Worm (Caenorhabditis elegans) whole organism, late embryonic: ENCODE data around the gene iff-2.
A peak's percentile ranks its signal among the peaks of the same experiment; 100 is the strongest.

ENCODE experiments used
- C08G9.2 ChIP-seq: sonication (generic microtip); optimal IDR thresholded peaks from 2 replicates; lab custom pipeline; 2016; ENCODE audit warnings: mild to moderate bottlenecking, missing genetic modification characterization, moderate library complexity, missing compliant biosample characterization
- C38D4.7 ChIP-seq: fragments of 200-800 bp; sonication (Bioruptor generic); optimal IDR thresholded peaks from 2 replicates; lab custom pipeline; 2018; ENCODE audit warnings: mild to moderate bottlenecking, missing genetic modification characterization, moderate library complexity, missing compliant biosample characterization
- F13H6.1 ChIP-seq: sonication (generic microtip); optimal IDR thresholded peaks from 2 replicates; lab custom pipeline; 2016; ENCODE audit warnings: missing genetic modification characterization, missing compliant biosample characterization
- K09A11.1 ChIP-seq: sonication (generic microtip); optimal IDR thresholded peaks from 2 replicates; lab custom pipeline; 2017; ENCODE audit warnings: antibody characterized with exemption, mild to moderate bottlenecking, missing genetic modification characterization, missing compliant biosample characterization; ENCODE audit not compliant: insufficient read depth
- T23F11.4 ChIP-seq: fragments of 200-800 bp; sonication (Bioruptor generic); optimal IDR thresholded peaks from 2 replicates; lab custom pipeline; 2018; ENCODE audit warnings: mild to moderate bottlenecking, missing genetic modification characterization, missing compliant biosample characterization
- ahr-1 ChIP-seq: sonication (generic microtip); optimal IDR thresholded peaks from 2 replicates; lab custom pipeline; 2016; ENCODE audit warnings: missing genetic modification characterization, missing compliant biosample characterization
- ceh-14 ChIP-seq: sonication (generic microtip); optimal IDR thresholded peaks from 2 replicates; lab custom pipeline; 2016; ENCODE audit warnings: missing genotype, missing genetic modification characterization, missing compliant biosample characterization
- ceh-18 ChIP-seq: sonication (generic microtip); optimal IDR thresholded peaks from 2 replicates; lab custom pipeline; 2016; ENCODE audit warnings: missing genetic modification characterization, missing compliant biosample characterization
- ceh-19 ChIP-seq: fragments of 200-800 bp; sonication (Bioruptor generic); optimal IDR thresholded peaks from 2 replicates; lab custom pipeline; 2018; ENCODE audit warnings: mild to moderate bottlenecking, missing genetic modification characterization, missing compliant biosample characterization
- ceh-2 ChIP-seq: sonication (generic microtip); optimal IDR thresholded peaks from 2 replicates; lab custom pipeline; 2016; ENCODE audit warnings: missing genotype, missing genetic modification characterization, missing compliant biosample characterization
- ceh-22 ChIP-seq: sonication (generic microtip); optimal IDR thresholded peaks from 2 replicates; lab custom pipeline; 2017; ENCODE audit warnings: missing biosample characterization, missing genetic modification characterization
- ceh-30 ChIP-seq: fragments of 150-350 bp; optimal IDR thresholded peaks from 2 replicates; lab custom pipeline; 2014; ENCODE audit warnings: missing biosample characterization, missing genetic modification characterization
- ceh-31 ChIP-seq: sonication (generic microtip); optimal IDR thresholded peaks from 2 replicates; lab custom pipeline; 2016; ENCODE audit warnings: missing genetic modification characterization, missing compliant biosample characterization
- ceh-45 ChIP-seq: fragments of 200-800 bp; sonication (Bioruptor generic); IDR thresholded peaks from 2 replicates; pipeline ENCODE4 v1.3.6; 2022; ENCODE audit warnings: missing genetic modification reagents, missing genetic modification characterization, missing compliant biosample characterization
- ceh-6 ChIP-seq: fragments of 200-800 bp; sonication (Bioruptor generic); optimal IDR thresholded peaks from 2 replicates; lab custom pipeline; 2018; ENCODE audit warnings: mild to moderate bottlenecking, missing genetic modification characterization, missing compliant biosample characterization
- ceh-9 ChIP-seq: sonication (generic microtip); optimal IDR thresholded peaks from 2 replicates; lab custom pipeline; 2016; ENCODE audit warnings: mild to moderate bottlenecking, missing genetic modification characterization, inconsistent platforms, missing compliant biosample characterization
- che-1 ChIP-seq: sonication (generic microtip); optimal IDR thresholded peaks from 2 replicates; lab custom pipeline; 2016; ENCODE audit warnings: mild to moderate bottlenecking, missing genetic modification characterization, missing compliant biosample characterization
- dmd-4 ChIP-seq: sonication (generic microtip); optimal IDR thresholded peaks from 2 replicates; lab custom pipeline; 2016; ENCODE audit warnings: borderline replicate concordance, missing genetic modification characterization, missing compliant biosample characterization
- dve-1 ChIP-seq: sonication (generic microtip); optimal IDR thresholded peaks from 2 replicates; lab custom pipeline; 2017; ENCODE audit warnings: antibody characterized with exemption, mild to moderate bottlenecking, missing genetic modification characterization, missing compliant biosample characterization
- eyg-1 ChIP-seq: sonication (generic microtip); optimal IDR thresholded peaks from 2 replicates; lab custom pipeline; 2016; ENCODE audit warnings: missing genotype, missing genetic modification characterization, missing compliant biosample characterization
- fax-1 ChIP-seq: sonication (generic microtip); optimal IDR thresholded peaks from 2 replicates; lab custom pipeline; 2016; ENCODE audit warnings: missing genotype, missing genetic modification characterization, missing compliant biosample characterization
- fkh-10 ChIP-seq: fragments of 150-350 bp; optimal IDR thresholded peaks from 2 replicates; lab custom pipeline; 2014; ENCODE audit warnings: missing biosample characterization, missing genetic modification reagents, missing genetic modification characterization
- fkh-6 ChIP-seq: sonication (generic microtip); optimal IDR thresholded peaks from 2 replicates; lab custom pipeline; 2016; ENCODE audit warnings: missing genetic modification characterization, missing compliant biosample characterization
- hlh-8 ChIP-seq: sonication (generic microtip); optimal IDR thresholded peaks from 2 replicates; lab custom pipeline; 2016; ENCODE audit warnings: missing genotype, missing genetic modification characterization, missing compliant biosample characterization
- madf-2 ChIP-seq: sonication (generic microtip); optimal IDR thresholded peaks from 2 replicates; lab custom pipeline; 2017; ENCODE audit warnings: missing genetic modification characterization, missing compliant biosample characterization
- mec-3 ChIP-seq: sonication (generic microtip); optimal IDR thresholded peaks from 2 replicates; lab custom pipeline; 2016; ENCODE audit warnings: borderline replicate concordance, missing genetic modification characterization, missing compliant biosample characterization
- nfya-1 ChIP-seq: sonication (generic microtip); optimal IDR thresholded peaks from 2 replicates; lab custom pipeline; 2017; ENCODE audit warnings: missing genetic modification characterization, mild to moderate bottlenecking, missing compliant biosample characterization, antibody characterized with exemption, moderate library complexity
- nhr-11 ChIP-seq: fragments of 150-350 bp; optimal IDR thresholded peaks from 2 replicates; lab custom pipeline; 2014; ENCODE audit warnings: missing biosample characterization, missing genetic modification characterization
- npax-4 ChIP-seq: sonication (generic microtip); optimal IDR thresholded peaks from 2 replicates; lab custom pipeline; 2016; ENCODE audit warnings: missing genetic modification characterization, missing compliant biosample characterization
- pat-9 ChIP-seq: fragments of 200-800 bp; sonication (Bioruptor generic); optimal IDR thresholded peaks from 2 replicates; lab custom pipeline; 2018; ENCODE audit warnings: mild to moderate bottlenecking, missing genetic modification characterization, moderate library complexity, missing compliant biosample characterization
- pha-4 ChIP-seq: fragments of 150-350 bp; optimal IDR thresholded peaks from 2 replicates; lab custom pipeline; 2018; ENCODE audit warnings: missing biosample characterization, missing genetic modification reagents, missing genetic modification characterization
- pqm-1 ChIP-seq: sonication (generic microtip); optimal IDR thresholded peaks from 2 replicates; lab custom pipeline; 2016; ENCODE audit warnings: missing genetic modification characterization, missing compliant biosample characterization
- ref-2 ChIP-seq: sonication (generic microtip); optimal IDR thresholded peaks from 2 replicates; lab custom pipeline; 2016; ENCODE audit warnings: missing genetic modification characterization, missing compliant biosample characterization
- sox-4 ChIP-seq: sonication (generic microtip); optimal IDR thresholded peaks from 2 replicates; lab custom pipeline; 2017; ENCODE audit warnings: mild to moderate bottlenecking, missing genetic modification characterization, inconsistent platforms, missing compliant biosample characterization
- tbx-7 ChIP-seq: sonication (generic microtip); optimal IDR thresholded peaks from 2 replicates; lab custom pipeline; 2016; ENCODE audit warnings: missing genotype, missing genetic modification characterization, missing compliant biosample characterization
- ttx-3 ChIP-seq: sonication (generic microtip); optimal IDR thresholded peaks from 2 replicates; lab custom pipeline; 2016; ENCODE audit warnings: missing genetic modification reagents, missing genetic modification characterization, missing compliant biosample characterization
- unc-3 ChIP-seq, 2 experiments: fragments of 200-800 bp in 1 of 2; sonication (Bioruptor generic) in 1 of 2; sonication (generic microtip) in 1 of 2; conservative IDR thresholded peaks in 1 of 2; optimal IDR thresholded peaks in 1 of 2; 2 replicates each; pipeline versions ENCODE4 v1.3.6 to Lab custom; 2016 to 2022; ENCODE audit warnings: missing compliant biosample characterization in 2 of 2, missing genetic modification characterization in 2 of 2, missing genetic modification reagents in 1 of 2
- unc-42 ChIP-seq: sonication (generic microtip); optimal IDR thresholded peaks from 2 replicates; lab custom pipeline; 2016; ENCODE audit warnings: missing genotype, missing genetic modification characterization, missing compliant biosample characterization
- unc-86 ChIP-seq: sonication (generic microtip); optimal IDR thresholded peaks from 2 replicates; lab custom pipeline; 2016; ENCODE audit warnings: missing genetic modification characterization, missing compliant biosample characterization
- zip-5 ChIP-seq: sonication (generic microtip); optimal IDR thresholded peaks from 2 replicates; lab custom pipeline; 2016; ENCODE audit warnings: missing genetic modification characterization, missing compliant biosample characterization

The iff-2 gene

DNA sequence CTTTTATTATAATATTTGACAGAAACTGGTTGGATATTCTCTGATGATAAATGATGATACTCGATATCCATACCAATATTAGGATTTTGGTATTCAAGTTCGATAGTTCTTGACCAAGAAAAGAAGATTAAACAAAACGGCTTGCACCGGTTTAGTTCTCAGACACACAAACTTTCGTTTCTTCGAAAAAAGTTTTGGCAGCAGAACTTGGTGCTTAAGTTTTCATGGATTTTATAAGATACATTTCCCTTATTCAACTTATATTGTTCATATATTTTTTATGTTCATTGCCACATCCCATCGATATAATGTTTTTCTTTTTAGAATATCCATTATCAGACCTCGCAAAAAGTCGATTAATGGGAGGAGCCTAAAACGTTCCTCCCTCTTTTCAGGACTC is 29.5 kb upstream of the iff-2 start, which contains the start of gene aptf-4:
Gene aptf-4, plus strand, starts transcription at position 301 of the 400 bp plus-strand sequence.
- TF ChIP-seq ceh-18 (tag; lab: Kevin White, UChicago) (no peak), fkh-10 (GFP tag; lab: Kevin White, UChicago) (no peak), eyg-1 (tag; lab: Kevin White, UChicago) (no peak), ceh-30 (tag; lab: Kevin White, UChicago) (no peak), C08G9.2 (tag; lab: Kevin White, UChicago) (no peak), nfya-1 (tag; lab: Kevin White, UChicago) (no peak)

DNA sequence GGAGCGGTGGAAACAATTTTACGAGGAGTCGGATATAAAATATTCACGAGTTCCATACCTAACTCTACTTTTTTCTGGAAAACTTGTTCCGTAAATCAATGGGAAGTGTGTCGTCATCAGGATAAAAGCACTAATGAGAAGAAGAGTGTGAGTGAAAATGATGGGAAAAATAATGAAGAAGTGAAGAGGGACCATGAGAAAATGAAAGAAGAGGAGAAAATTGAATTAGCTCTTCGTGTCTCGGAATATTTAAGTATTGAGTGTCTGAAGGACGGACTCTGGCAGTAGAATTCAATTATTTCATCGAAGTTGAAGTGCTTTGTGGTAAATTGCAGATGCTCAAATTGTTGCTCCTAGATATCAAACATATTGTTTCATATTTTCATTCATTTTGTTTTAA is 28.1 kb upstream of the iff-2 start:
- TF ChIP-seq ceh-31 (tag; lab: Kevin White, UChicago): peak; percentile 81
- TF ChIP-seq unc-3 (GFP tag; conservative IDR thresholded peaks at IDR 0.05; lab: Robert Waterston, UW): no peak
- TF ChIP-seq unc-3 (tag; optimal IDR thresholded peaks at IDR 0.05; lab: Kevin White, UChicago): no peak
- no peak for TF ChIP-seq ahr-1
- peak; percentile 53 for TF ChIP-seq ceh-14 (tag; lab: Kevin White, UChicago)
- TF ChIP-seq unc-42: peak; percentile 99
- TF ChIP-seq F13H6.1 (tag; lab: Kevin White, UChicago): no peak
- TF ChIP-seq ceh-2 (tag; lab: Kevin White, UChicago): no peak

DNA sequence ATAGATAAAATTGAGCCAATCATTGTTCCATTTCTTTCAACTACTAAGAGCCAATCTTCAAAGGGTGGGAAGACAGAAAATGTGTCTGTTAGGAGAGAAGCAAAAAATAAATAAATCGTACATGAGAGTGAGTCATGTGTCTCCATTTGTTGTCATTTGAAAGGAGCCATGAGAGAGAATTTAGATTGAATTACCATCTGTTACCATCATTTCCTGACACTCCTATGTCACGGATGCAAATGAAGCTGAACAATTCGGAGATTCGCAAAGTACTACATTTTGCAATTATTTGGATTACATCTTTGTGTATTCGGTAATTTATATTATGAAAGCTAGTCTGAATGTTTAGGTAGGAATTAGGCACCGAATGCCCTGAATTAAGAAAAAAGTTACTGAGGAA is 27.3 kb upstream of the iff-2 start:
- TF ChIP-seq fkh-10 (GFP tag; lab: Kevin White, UChicago): no peak
- TF ChIP-seq unc-42: peak; percentile 81

DNA sequence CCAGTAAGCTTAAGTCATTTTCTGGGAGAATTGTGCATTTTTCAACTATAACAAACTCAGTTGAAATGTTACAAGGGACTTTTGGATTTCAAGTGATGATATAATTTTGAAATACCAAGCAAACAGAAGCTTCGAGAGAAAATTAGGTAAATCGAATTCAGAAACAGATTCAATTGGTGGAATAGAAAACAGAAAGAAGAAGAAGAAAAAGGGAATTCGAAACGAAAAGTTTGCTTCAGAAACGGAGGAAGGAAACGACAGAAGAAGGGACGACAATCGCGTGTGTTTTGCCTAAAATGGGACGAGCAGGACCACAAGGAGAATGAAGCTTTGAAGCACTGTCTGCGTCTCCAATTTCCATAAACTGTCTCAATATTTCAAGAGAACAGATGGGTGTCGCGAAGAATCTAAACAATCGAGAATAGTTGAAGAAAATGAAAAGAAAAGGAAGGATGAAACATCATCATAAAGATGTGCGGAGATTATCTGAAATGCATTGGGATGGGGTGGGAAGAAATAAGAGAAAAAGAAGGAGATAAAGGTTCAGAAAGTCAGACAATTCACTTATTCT is 26.6 kb upstream of the iff-2 start:
- TF ChIP-seq pha-4 (tag; lab: Kevin White, UChicago): no peak
- no peak for TF ChIP-seq dmd-4 (tag; lab: Kevin White, UChicago)
- TF ChIP-seq unc-42: peak; percentile 96
- TF ChIP-seq ceh-31 (tag; lab: Kevin White, UChicago): peak; percentile 54

DNA sequence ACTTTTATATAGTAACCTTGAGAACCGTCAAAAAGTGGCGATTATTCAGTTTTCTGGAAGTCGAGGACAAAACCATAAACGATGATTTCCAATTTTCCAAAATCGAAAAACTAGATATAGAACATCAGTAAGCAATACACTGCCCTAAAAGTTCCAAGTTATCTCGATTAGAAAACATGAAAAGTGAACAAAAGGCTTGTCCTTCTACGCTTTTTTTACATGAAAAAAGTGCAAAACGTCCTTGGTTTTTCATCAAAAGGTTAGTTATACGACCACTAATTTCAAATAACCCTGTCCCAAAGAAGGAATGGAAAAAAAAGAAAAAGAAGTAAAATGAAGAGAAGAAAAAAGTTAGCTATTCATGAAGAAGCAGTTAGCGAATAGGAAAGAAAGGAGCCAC is 24.8 kb upstream of the iff-2 start:
- TF ChIP-seq K09A11.1 (tag; lab: Kevin White, UChicago) (no peak), ceh-6 (GFP tag; lab: Kevin White, UChicago) (no peak), mec-3 (tag; lab: Kevin White, UChicago) (no peak), fax-1 (tag; lab: Kevin White, UChicago) (no peak), tbx-7 (tag; lab: Kevin White, UChicago) (no peak), unc-86 (tag; lab: Kevin White, UChicago) (no peak), sox-4 (tag; lab: Kevin White, UChicago) (no peak), nhr-11 (tag; lab: Kevin White, UChicago) (no peak), nfya-1 (tag; lab: Kevin White, UChicago) (no peak), madf-2 (tag; lab: Kevin White, UChicago) (no peak), ceh-45 (no peak), eyg-1 (tag; lab: Kevin White, UChicago) (no peak), npax-4 (tag; lab: Kevin White, UChicago) (no peak), ceh-19 (no peak), hlh-8 (tag; lab: Kevin White, UChicago) (no peak), ceh-9 (tag; lab: Kevin White, UChicago) (no peak), zip-5 (tag; lab: Kevin White, UChicago) (no peak)

DNA sequence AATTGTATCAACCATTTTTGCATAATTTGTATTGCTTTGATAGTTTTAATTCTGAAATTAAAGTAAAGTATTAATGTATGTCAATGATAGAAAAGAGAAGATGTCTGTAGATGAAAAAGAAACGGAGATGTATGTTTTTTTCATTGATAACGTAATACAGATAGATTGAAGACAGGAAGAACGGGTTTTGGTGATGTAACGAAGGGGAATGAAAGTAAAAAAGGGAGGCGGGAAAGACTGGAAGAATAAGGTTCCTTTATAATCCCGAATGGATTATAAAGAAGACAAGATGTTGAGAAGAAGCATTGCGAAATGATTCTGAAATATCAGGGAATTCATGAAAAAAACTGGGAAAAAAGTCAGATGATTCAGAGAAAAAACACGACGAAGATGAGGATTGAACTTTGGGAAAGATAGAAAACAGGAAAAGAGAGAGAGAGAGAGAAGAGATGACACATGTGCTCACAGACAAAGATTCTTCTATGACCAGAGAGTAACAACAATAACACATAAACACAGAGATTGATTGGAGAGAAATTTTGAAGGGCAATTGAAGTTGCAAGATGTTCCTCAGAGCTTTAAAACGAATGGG is 24.0 kb upstream of the iff-2 start, which contains the start of gene F54C9.11:
Gene F54C9.11, minus strand, starts transcription at position 51 of the 592 bp plus-strand sequence.
- TF ChIP-seq ceh-2 (tag; lab: Kevin White, UChicago) (no peak), unc-3 (GFP tag; conservative IDR thresholded peaks at IDR 0.05; lab: Robert Waterston, UW) (no peak), unc-3 (tag; optimal IDR thresholded peaks at IDR 0.05; lab: Kevin White, UChicago) (no peak), ttx-3 (tag; lab: Kevin White, UChicago) (no peak), fkh-6 (tag; lab: Kevin White, UChicago) (no peak), pat-9 (tag; lab: Kevin White, UChicago) (no peak), dve-1 (no peak), ceh-14 (tag; lab: Kevin White, UChicago) (no peak), C08G9.2 (tag; lab: Kevin White, UChicago) (no peak), ceh-18 (tag; lab: Kevin White, UChicago) (no peak), pqm-1 (no peak), T23F11.4 (no peak), K09A11.1 (tag; lab: Kevin White, UChicago) (no peak), ref-2 (tag; lab: Kevin White, UChicago) (no peak), C38D4.7 (GFP tag; lab: Kevin White, UChicago) (no peak), che-1 (tag; lab: Kevin White, UChicago) (no peak), ceh-22 (tag; lab: Kevin White, UChicago) (no peak)
